Worm (Caenorhabditis elegans) whole organism, early embryonic: Measurements from ENCODE around the gene F37H8.6.

Experiments used
- B0310.2 ChIP-seq: sonication (generic microtip); optimal IDR thresholded peaks from 2 replicates; lab custom pipeline; 2016; ENCODE audit warnings: mild to moderate bottlenecking, missing genetic modification characterization, missing compliant biosample characterization
- F13C5.2 ChIP-seq: sonication (generic microtip); optimal IDR thresholded peaks from 2 replicates; lab custom pipeline; 2017; ENCODE audit warnings: mild to moderate bottlenecking, missing genetic modification characterization, inconsistent platforms, missing compliant biosample characterization
- aly-1 ChIP-seq: sonication (generic microtip); optimal IDR thresholded peaks from 2 replicates; lab custom pipeline; 2016; ENCODE audit warnings: missing genetic modification characterization, missing compliant biosample characterization
- ama-1 ChIP-seq: fragments of 150-350 bp; optimal IDR thresholded peaks from 2 replicates; lab custom pipeline; 2014
- ceh-13 ChIP-seq: fragments of 200-800 bp; sonication (Bioruptor generic); optimal IDR thresholded peaks from 2 replicates; lab custom pipeline; 2018; ENCODE audit warnings: mild to moderate bottlenecking, missing genetic modification characterization, missing compliant biosample characterization
- ceh-36 ChIP-seq: sonication (generic microtip); optimal IDR thresholded peaks from 2 replicates; lab custom pipeline; 2016; ENCODE audit warnings: missing genetic modification characterization, inconsistent platforms, missing compliant biosample characterization
- ets-7 ChIP-seq: sonication (generic microtip); optimal IDR thresholded peaks from 2 replicates; lab custom pipeline; 2016; ENCODE audit warnings: missing genotype, missing genetic modification characterization, missing compliant biosample characterization
- flt-1 ChIP-seq: fragments of 200-800 bp; sonication (Bioruptor generic); IDR thresholded peaks from 2 replicates; pipeline ENCODE4 v1.3.6; 2022; ENCODE audit warnings: missing genetic modification characterization, missing compliant biosample characterization
- hmbx-1 ChIP-seq: sonication (generic microtip); optimal IDR thresholded peaks from 2 replicates; lab custom pipeline; 2016; ENCODE audit warnings: mild to moderate bottlenecking, missing genetic modification characterization, missing compliant biosample characterization
- hmg-4 ChIP-seq: fragments of 200-800 bp; sonication (Bioruptor generic); optimal IDR thresholded peaks from 2 replicates; lab custom pipeline; 2018; ENCODE audit warnings: mild to moderate bottlenecking, missing genetic modification characterization, missing compliant biosample characterization
- hnd-1 ChIP-seq: sonication (generic microtip); optimal IDR thresholded peaks from 2 replicates; lab custom pipeline; 2016; ENCODE audit warnings: missing genetic modification characterization, missing compliant biosample characterization
- pes-1 ChIP-seq: fragments of 200-800 bp; sonication (Bioruptor generic); IDR thresholded peaks from 2 replicates; pipeline ENCODE4 v1.3.6; 2022; ENCODE audit warnings: missing genetic modification reagents, missing genetic modification characterization, missing compliant biosample characterization
- scrt-1 ChIP-seq: fragments of 200-800 bp; sonication (Bioruptor generic); IDR thresholded peaks from 2 replicates; pipeline ENCODE4 v1.3.6; 2022; ENCODE audit warnings: missing genetic modification characterization, missing compliant biosample characterization
- sea-1 ChIP-seq: fragments of 200-800 bp; sonication (Bioruptor generic); conservative IDR thresholded peaks from 2 replicates; pipeline ENCODE4 v1.3.6; 2022; ENCODE audit warnings: missing genetic modification characterization, missing compliant biosample characterization
- tbx-11 ChIP-seq: fragments of 200-800 bp; sonication (Bioruptor generic); IDR thresholded peaks from 2 replicates; pipeline ENCODE4 v1.3.6; 2022; ENCODE audit warnings: missing genetic modification characterization, missing compliant biosample characterization
- tbx-37 ChIP-seq: fragments of 200-800 bp; sonication (Bioruptor generic); conservative IDR thresholded peaks from 2 replicates; pipeline ENCODE4 v1.3.6; 2022; ENCODE audit warnings: missing genetic modification reagents, missing genetic modification characterization, missing compliant biosample characterization
- tra-4 ChIP-seq: sonication (generic microtip); optimal IDR thresholded peaks from 2 replicates; lab custom pipeline; 2017; ENCODE audit warnings: missing genetic modification characterization, missing compliant biosample characterization

Gene F37H8.6

DNA sequence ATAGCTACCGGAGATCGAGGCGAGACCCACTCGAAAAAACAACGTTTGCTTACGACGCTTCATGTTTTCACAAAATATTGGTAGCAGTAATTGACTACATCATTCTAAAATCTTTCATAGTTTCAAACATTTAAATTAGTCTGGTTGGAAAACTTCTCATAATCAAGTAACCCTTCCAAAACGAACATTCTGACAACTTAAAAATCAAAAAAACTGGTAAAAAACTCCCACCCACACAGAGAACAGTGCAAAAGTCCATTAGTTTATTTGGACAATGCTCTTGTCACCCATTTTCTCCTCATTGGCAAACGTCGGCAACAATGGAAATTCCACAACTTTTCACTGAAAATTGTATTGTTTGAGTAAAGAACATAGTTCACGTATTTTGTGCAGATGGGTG, at the start of gene F37H8.6:
Gene F37H8.6 (minus strand): TSS at position 101 of the 400 bp plus-strand sequence.
- TF ChIP-seq sea-1 (GFP tag; lab: Robert Waterston, UW) (no peak), ets-7 (tag; lab: Kevin White, UChicago) (no peak), hmg-4 (no peak), aly-1 (tag; lab: Kevin White, UChicago) (no peak), ama-1 (lab: Kevin White, UChicago) (no peak), F13C5.2 (tag; lab: Kevin White, UChicago) (no peak), ceh-13 (GFP tag; lab: Kevin White, UChicago) (no peak), hmbx-1 (tag; lab: Kevin White, UChicago) (no peak), hnd-1 (tag; lab: Kevin White, UChicago) (no peak), tbx-37 (GFP tag; lab: Robert Waterston, UW) (no peak), ceh-36 (no peak), scrt-1 (GFP tag; lab: Robert Waterston, UW) (no peak), flt-1 (GFP tag; lab: Robert Waterston, UW) (no peak)

DNA sequence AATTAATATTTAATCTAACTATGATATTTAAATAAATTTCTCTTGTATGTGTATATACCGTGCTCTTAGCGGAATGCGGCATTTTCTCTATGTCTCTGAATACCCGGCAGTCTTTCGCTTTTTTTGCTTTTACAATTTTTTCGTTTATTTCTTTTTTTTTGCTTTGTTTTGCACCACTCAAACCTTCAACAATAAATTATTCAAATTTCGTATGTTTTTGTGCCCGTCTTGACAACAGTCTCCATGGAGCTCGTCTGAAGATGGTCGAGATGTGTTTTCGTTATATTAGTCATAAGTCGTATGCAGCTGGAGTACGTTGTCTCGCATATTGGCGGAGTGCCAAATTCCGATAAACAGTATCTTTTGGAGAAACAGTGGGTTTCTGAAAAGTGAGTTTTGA, 49.1 kb upstream of the F37H8.6 start, which contains the start of gene T06D8.2:
Gene T06D8.2 (plus strand): TSS at position 301 of the 400 bp plus-strand sequence.
- no peak for TF ChIP-seq flt-1 (GFP tag; lab: Robert Waterston, UW)
- TF ChIP-seq ama-1 (lab: Kevin White, UChicago): no peak
- no peak for TF ChIP-seq tbx-11 (GFP tag; lab: Robert Waterston, UW)
- TF ChIP-seq hnd-1 (tag; lab: Kevin White, UChicago): no peak
- no peak for TF ChIP-seq scrt-1 (GFP tag; lab: Robert Waterston, UW)
- no peak for TF ChIP-seq B0310.2
- TF ChIP-seq ceh-13 (GFP tag; lab: Kevin White, UChicago): no peak
- no peak for TF ChIP-seq tra-4 (tag; lab: Kevin White, UChicago)
- TF ChIP-seq F13C5.2 (tag; lab: Kevin White, UChicago): no peak
- no peak for TF ChIP-seq hmg-4

DNA sequence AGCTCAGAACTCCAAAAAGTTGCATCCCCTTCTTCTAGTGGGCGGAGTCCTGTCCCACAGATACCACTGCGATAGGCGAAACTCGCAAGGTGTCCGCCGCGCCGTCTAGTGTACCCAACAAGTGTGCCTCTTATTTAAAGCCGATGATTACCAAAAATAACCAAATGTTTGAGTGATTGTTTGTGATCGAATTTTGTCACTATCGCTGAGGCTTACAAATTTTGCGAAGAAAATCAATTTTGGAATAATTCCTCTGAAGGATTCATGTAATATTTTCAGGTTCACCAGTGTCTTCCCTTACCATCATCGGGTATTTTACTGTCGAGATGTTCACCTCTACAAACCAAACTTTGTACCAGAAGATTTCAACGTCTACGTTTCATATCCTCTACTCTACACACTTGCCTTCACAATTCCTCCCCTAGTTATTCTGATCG, 46.8 kb upstream of the F37H8.6 start:
- TF ChIP-seq pes-1 (no peak), F13C5.2 (tag; lab: Kevin White, UChicago) (peak; percentile 38), sea-1 (GFP tag; lab: Robert Waterston, UW) (no peak), tra-4 (tag; lab: Kevin White, UChicago) (no peak), ceh-36 (no peak), tbx-11 (GFP tag; lab: Robert Waterston, UW) (no peak)

DNA sequence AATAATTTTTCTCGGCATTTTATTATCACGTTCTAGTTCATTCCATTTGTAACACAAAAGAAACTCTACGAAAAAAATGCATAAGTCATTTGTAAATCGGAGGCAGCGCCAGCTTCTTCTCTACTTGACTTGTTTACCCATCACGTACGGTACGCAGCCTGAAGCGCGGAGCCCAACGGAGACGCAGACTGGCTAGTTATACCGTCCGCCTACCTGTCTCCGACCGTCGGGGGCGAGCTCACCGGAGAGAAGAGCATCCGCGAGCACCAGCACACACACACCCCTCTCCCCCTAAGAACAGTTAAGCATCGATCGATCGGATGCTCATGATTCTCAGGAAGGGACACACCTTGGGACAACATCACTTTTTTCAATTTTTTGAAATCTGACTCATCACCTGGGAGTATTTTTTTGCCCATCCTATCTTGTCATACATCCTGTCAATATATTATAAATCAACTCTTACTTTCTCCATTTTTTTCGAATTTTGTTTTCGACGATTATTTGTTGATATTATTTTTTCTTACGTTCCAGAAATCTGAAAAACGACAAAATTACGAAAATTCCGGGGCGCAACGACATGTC, 44.6 kb upstream of the F37H8.6 start, which contains the start of gene plpr-1:
Gene plpr-1 (plus strand): TSS at position 535 of the 585 bp plus-strand sequence.
- no peak for TF ChIP-seq ama-1 (lab: Kevin White, UChicago)

DNA sequence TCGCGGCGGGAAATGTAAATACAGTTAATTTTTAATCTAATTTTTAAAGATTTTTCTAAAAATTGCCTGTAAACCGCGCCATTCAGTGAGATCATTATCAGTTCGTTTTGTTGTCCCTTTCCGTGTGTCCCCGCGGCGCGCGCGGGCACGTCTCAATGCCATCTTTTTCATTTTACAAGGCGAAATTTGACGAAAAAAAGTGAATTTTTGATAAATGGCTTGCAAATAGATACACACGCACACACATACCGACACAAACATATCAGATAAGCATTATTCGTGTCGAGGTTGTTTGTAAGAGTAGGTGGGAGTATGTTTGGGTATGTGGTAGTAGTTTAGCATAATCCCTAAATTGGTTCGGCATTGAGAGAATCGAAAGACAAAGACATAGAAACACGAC, 28.5 kb upstream of the F37H8.6 start:
- no peak for TF ChIP-seq ceh-36
- no peak for TF ChIP-seq pes-1
- TF ChIP-seq B0310.2: no peak
- TF ChIP-seq flt-1 (GFP tag; lab: Robert Waterston, UW): no peak
- TF ChIP-seq hmg-4: no peak
- no peak for TF ChIP-seq scrt-1 (GFP tag; lab: Robert Waterston, UW)
- TF ChIP-seq hmbx-1 (tag; lab: Kevin White, UChicago): no peak
- no peak for TF ChIP-seq hnd-1 (tag; lab: Kevin White, UChicago)
- no peak for TF ChIP-seq aly-1 (tag; lab: Kevin White, UChicago)
- no peak for TF ChIP-seq tra-4 (tag; lab: Kevin White, UChicago)
- TF ChIP-seq tbx-37 (GFP tag; lab: Robert Waterston, UW): no peak
- no peak for TF ChIP-seq ceh-13 (GFP tag; lab: Kevin White, UChicago)
- no peak for TF ChIP-seq F13C5.2 (tag; lab: Kevin White, UChicago)
- no peak for TF ChIP-seq tbx-11 (GFP tag; lab: Robert Waterston, UW)
- no peak for TF ChIP-seq ama-1 (lab: Kevin White, UChicago)
- TF ChIP-seq ets-7 (tag; lab: Kevin White, UChicago): no peak
- no peak for TF ChIP-seq sea-1 (GFP tag; lab: Robert Waterston, UW)

DNA sequence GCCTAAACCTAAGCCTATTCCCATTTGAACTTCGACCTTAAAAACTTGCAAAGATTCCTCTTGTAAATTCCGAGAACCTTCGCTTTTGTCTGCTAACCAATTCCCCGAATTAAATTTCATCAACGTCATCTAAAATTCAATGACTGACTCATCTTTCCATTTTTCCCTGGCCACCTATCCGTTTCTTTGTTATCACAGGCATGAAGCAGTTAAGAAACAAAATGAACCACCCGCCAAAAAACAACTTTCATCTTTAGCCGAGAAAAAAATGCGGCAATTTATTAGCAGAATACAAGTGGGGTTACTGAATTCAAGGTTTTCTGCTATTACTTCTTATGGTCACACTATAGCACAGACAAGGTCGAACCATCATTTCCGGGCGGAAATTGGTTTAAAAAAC, 27.5 kb upstream of the F37H8.6 start:
- no peak for TF ChIP-seq tbx-37 (GFP tag; lab: Robert Waterston, UW)
- TF ChIP-seq hmg-4: no peak
- no peak for TF ChIP-seq B0310.2
- no peak for TF ChIP-seq flt-1 (GFP tag; lab: Robert Waterston, UW)
- TF ChIP-seq aly-1 (tag; lab: Kevin White, UChicago): no peak
- TF ChIP-seq ceh-36: no peak
- no peak for TF ChIP-seq hnd-1 (tag; lab: Kevin White, UChicago)
- TF ChIP-seq F13C5.2 (tag; lab: Kevin White, UChicago): no peak
- no peak for TF ChIP-seq ama-1 (lab: Kevin White, UChicago)
- no peak for TF ChIP-seq tra-4 (tag; lab: Kevin White, UChicago)
- no peak for TF ChIP-seq ets-7 (tag; lab: Kevin White, UChicago)
- TF ChIP-seq pes-1: no peak
- no peak for TF ChIP-seq scrt-1 (GFP tag; lab: Robert Waterston, UW)
- TF ChIP-seq hmbx-1 (tag; lab: Kevin White, UChicago): no peak
- TF ChIP-seq tbx-11 (GFP tag; lab: Robert Waterston, UW): no peak
- TF ChIP-seq ceh-13 (GFP tag; lab: Kevin White, UChicago): no peak
- TF ChIP-seq sea-1 (GFP tag; lab: Robert Waterston, UW): no peak

DNA sequence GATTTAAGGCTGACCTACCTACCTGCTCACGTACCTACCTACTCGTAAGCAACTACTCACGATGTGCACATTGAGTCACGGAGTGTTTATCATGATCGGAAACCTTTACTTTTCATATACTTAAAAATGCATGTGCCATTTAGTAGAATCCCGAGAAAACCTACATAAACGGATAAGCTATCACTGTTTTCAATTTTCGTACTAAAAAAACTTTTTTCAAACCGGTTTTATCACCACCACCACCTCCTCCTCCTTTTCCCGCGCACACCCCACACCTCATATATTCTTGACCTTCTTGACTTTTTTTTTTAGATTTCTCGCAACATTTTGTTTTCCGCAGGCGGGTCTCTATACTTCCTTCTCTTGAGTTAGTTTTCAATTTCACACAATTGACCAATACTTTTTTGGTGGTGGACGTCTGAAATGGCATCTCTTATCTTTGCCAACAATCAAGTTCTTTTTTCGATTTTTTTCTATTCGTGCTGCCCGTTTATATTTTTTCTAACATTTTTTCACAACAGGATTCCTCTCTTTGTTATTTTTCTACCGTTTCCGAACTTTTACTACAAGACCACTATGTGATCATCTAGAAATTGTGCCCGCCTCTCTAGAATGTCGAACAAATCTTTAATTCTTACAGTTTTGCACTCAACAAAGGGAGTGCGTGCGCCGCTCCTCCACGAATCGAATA, 25.4 kb upstream of the F37H8.6 start, which contains the start of gene srap-1:
Gene srap-1 (plus strand): TSS at position 641 of the 691 bp plus-strand sequence.
- TF ChIP-seq hnd-1 (tag; lab: Kevin White, UChicago): no peak
- TF ChIP-seq B0310.2: no peak
- TF ChIP-seq hmbx-1 (tag; lab: Kevin White, UChicago): no peak
- TF ChIP-seq scrt-1 (GFP tag; lab: Robert Waterston, UW): no peak
- no peak for TF ChIP-seq hmg-4
- TF ChIP-seq sea-1 (GFP tag; lab: Robert Waterston, UW): no peak
- TF ChIP-seq ceh-13 (GFP tag; lab: Kevin White, UChicago): no peak
- no peak for TF ChIP-seq pes-1
- no peak for TF ChIP-seq ets-7 (tag; lab: Kevin White, UChicago)
- TF ChIP-seq aly-1 (tag; lab: Kevin White, UChicago): no peak
